Fruit fly (Drosophila melanogaster) whole organism, embryonic: ENCODE results near the gene Arpc3A.

Source experiments
- CG4404 ChIP-seq: fragments of 200-800 bp; sonication (Bioruptor generic); IDR thresholded peaks from 2 replicates; pipeline ENCODE4 v1.3.6; 2022; ENCODE audit warnings: missing biosample characterization, missing genetic modification characterization
- CG6854 ChIP-seq: fragments of 200-800 bp; sonication (Bioruptor generic); optimal IDR thresholded peaks from 3 replicates; lab custom pipeline; 2017; ENCODE audit warnings: missing biosample characterization, mild to moderate bottlenecking, missing genetic modification characterization
- Dek ChIP-seq: fragments of 200-800 bp; sonication (Bioruptor generic); optimal IDR thresholded peaks from 3 replicates; lab custom pipeline; 2019; ENCODE audit warnings: missing biosample characterization, mild to moderate bottlenecking, missing genetic modification characterization, moderate library complexity
- Dref ChIP-seq: fragments of 200-800 bp; sonication (Bioruptor generic); IDR thresholded peaks from 2 replicates; pipeline ENCODE4 v1.3.6; 2022; ENCODE audit warnings: missing biosample characterization, missing genetic modification characterization
- HLH54F ChIP-seq: fragments of 200-800 bp; sonication (Bioruptor generic); optimal IDR thresholded peaks from 3 replicates; lab custom pipeline; 2016; ENCODE audit warnings: missing biosample characterization, missing genetic modification characterization
- MTF-1 ChIP-seq: fragments of 200-800 bp; sonication (Bioruptor generic); optimal IDR thresholded peaks from 2 replicates; lab custom pipeline; 2018; ENCODE audit warnings: missing biosample characterization, mild to moderate bottlenecking, missing genetic modification characterization, borderline replicate concordance
- NFAT ChIP-seq: fragments of 200-800 bp; sonication (Bioruptor generic); IDR thresholded peaks from 2 replicates; pipeline ENCODE4 v1.3.6; 2022; ENCODE audit warnings: missing biosample characterization, missing genetic modification characterization
- al ChIP-seq: fragments of 200-800 bp; sonication (Bioruptor generic); IDR thresholded peaks from 2 replicates; pipeline ENCODE4 v1.3.6; 2022; ENCODE audit warnings: missing biosample characterization, missing genetic modification characterization
- lmd ChIP-seq: fragments of 200-800 bp; sonication (Bioruptor generic); IDR thresholded peaks from 2 replicates; pipeline ENCODE4 v1.3.6; 2022; ENCODE audit warnings: missing biosample characterization, missing genetic modification characterization
- lola ChIP-seq, 3 experiments: fragments of >200 bp in 2 of 3; fragments of 200-800 bp in 1 of 3; sonication (Bioruptor generic) in 1 of 3; optimal IDR thresholded peaks; 2 replicates each; lab custom pipeline; 2017 to 2019; ENCODE audit warnings: missing biosample characterization in 3 of 3, missing genetic modification characterization in 3 of 3, mild to moderate bottlenecking in 1 of 3, moderate library complexity in 1 of 3
- nau ChIP-seq: fragments of 200-800 bp; sonication (Bioruptor generic); optimal IDR thresholded peaks from 3 replicates; lab custom pipeline; 2017; ENCODE audit warnings: missing biosample characterization, mild to moderate bottlenecking, missing genetic modification characterization, missing genetic modification reagents
- sim ChIP-seq: fragments of 200-800 bp; sonication (Bioruptor generic); IDR thresholded peaks from 2 replicates; pipeline ENCODE4 v1.3.6; 2022; ENCODE audit warnings: missing biosample characterization, missing genetic modification characterization

dm6 chr3R:15803502-15804461, 30.7 kb upstream of the Arpc3A start, which contains the start of gene alpha-Man-IIb:
- TF ChIP-seq CG4404 (GFP tag; lab: Robert Waterston, UW), result no peak
- no peak for TF ChIP-seq HLH54F (GFP tag; lab: Kevin White, UChicago)
- peak; percentile 62 for TF ChIP-seq Dref (GFP tag; lab: Robert Waterston, UW)
- TF ChIP-seq al (GFP tag; lab: Robert Waterston, UW), result no peak
- TF ChIP-seq sim (GFP tag; lab: Robert Waterston, UW), result no peak
- peak; percentile 54 for TF ChIP-seq CG6854 (GFP tag; lab: Kevin White, UChicago)
- peak; percentile 24; the same call in 1 of the 2 replicates for TF ChIP-seq NFAT (GFP tag; lab: Robert Waterston, UW)
- TF ChIP-seq nau (GFP tag; lab: Kevin White, UChicago), result no peak
- no peak for TF ChIP-seq lola (GFP tag; optimal IDR thresholded peaks at IDR 0.05; lab: Kevin White, UChicago)
- TF ChIP-seq lmd (GFP tag; lab: Robert Waterston, UW), result no peak
- no peak for TF ChIP-seq MTF-1 (GFP tag; lab: Kevin White, UChicago)
- TF ChIP-seq Dek (tag; lab: Kevin White, UChicago), result peak; percentile 51
